Fruit fly (Drosophila melanogaster) whole organism, pupa: ENCODE results near the gene CG17544.

ENCODE experiments used
- CG10348 ChIP-seq: fragments of 200-800 bp; sonication (Bioruptor generic); IDR thresholded peaks from 2 replicates; pipeline ENCODE4 v1.3.6; 2022; ENCODE audit warnings: missing biosample characterization, missing genetic modification characterization
- CG15710 ChIP-seq: fragments of 200-800 bp; sonication (Bioruptor generic); optimal IDR thresholded peaks from 2 replicates; lab custom pipeline; 2018; ENCODE audit warnings: missing biosample characterization, mild to moderate bottlenecking, missing genetic modification characterization, moderate library complexity
- CG34367 ChIP-seq: fragments of 200-800 bp; sonication (Bioruptor generic); optimal IDR thresholded peaks from 2 replicates; lab custom pipeline; 2018; ENCODE audit warnings: missing biosample characterization, mild to moderate bottlenecking, missing genetic modification characterization
- gl ChIP-seq: fragments of 200-800 bp; sonication (Bioruptor generic); optimal IDR thresholded peaks from 2 replicates; lab custom pipeline; 2018; ENCODE audit warnings: missing biosample characterization, mild to moderate bottlenecking, missing genetic modification characterization

DNA sequence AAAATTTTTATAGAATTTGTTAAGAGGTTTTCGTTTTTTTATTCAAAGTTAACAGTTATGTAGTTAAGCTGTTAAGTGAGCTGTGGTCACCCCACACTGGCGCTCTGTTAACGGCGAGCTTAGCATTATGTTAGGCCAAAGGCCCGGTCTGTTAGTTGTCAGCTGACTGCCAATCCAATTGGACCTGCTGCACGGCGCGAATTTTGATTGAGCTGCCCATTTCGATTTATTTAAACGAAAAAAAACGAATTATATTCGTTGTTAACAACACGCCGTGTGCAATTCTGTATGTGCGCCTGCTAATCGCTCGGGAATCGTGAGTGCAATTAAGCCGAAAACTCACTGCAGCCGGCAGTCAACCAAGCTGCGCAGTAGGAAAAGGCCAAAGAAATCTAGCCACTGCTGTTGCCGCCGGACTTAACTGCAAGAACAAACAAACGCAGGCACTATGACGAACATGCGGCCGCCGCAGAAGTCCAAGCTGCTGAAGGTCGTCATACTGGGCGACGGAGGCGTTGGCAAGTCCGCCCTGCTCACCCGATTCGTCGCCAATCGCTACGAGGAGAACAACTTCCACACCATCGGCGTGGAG is 34.2 kb upstream of the CG17544 start, which contains the start of gene Rab9:
- TF ChIP-seq CG15710 (tag; lab: Kevin White, UChicago) (no peak), gl (tag; lab: Kevin White, UChicago) (no peak), CG34367 (tag; lab: Kevin White, UChicago) (no peak), CG10348 (no peak)
